Fruit fly (Drosophila melanogaster) whole organism, embryonic: ENCODE results near the gene CG45218.
A peak's percentile ranks its signal among the peaks of the same experiment; 100 is the strongest.

Source experiments
- Adf1 ChIP-seq: fragments of 200-800 bp; sonication (Bioruptor generic); IDR thresholded peaks from 2 replicates; pipeline ENCODE4 v1.3.6; 2022; ENCODE audit warnings: missing biosample characterization, missing genetic modification characterization
- Atf-2 ChIP-seq: fragments of 200-800 bp; sonication (Bioruptor generic); optimal IDR thresholded peaks from 2 replicates; lab custom pipeline; 2016; ENCODE audit warnings: missing biosample characterization, missing genetic modification characterization
- BEAF-32 ChIP-seq: fragments of 200-800 bp; sonication (Bioruptor generic); optimal IDR thresholded peaks from 3 replicates; lab custom pipeline; 2017; ENCODE audit warnings: missing biosample characterization, missing genetic modification characterization, mild to moderate bottlenecking, moderate library complexity, missing genetic modification reagents
- Blimp-1 ChIP-seq: fragments of 200-800 bp; sonication (Bioruptor generic); optimal IDR thresholded peaks from 3 replicates; lab custom pipeline; 2018; ENCODE audit warnings: missing biosample characterization, missing genetic modification characterization, mild to moderate bottlenecking, moderate library complexity, missing genetic modification reagents
- CG10209 ChIP-seq: fragments of 200-800 bp; sonication (Bioruptor generic); optimal IDR thresholded peaks from 3 replicates; lab custom pipeline; 2017; ENCODE audit warnings: missing biosample characterization, mild to moderate bottlenecking, missing genetic modification characterization, missing genetic modification reagents
- CG10654 ChIP-seq: fragments of 200-800 bp; sonication (Bioruptor generic); optimal IDR thresholded peaks from 2 replicates; lab custom pipeline; 2016; ENCODE audit warnings: missing biosample characterization, missing genetic modification characterization
- CG10959 ChIP-seq: fragments of 200-800 bp; sonication (Bioruptor generic); IDR thresholded peaks from 2 replicates; pipeline ENCODE4 v1.3.6; 2022; ENCODE audit warnings: missing biosample characterization, missing genetic modification characterization
- CG11560 ChIP-seq: fragments of 200-800 bp; sonication (Bioruptor generic); IDR thresholded peaks from 3 replicates; pipeline ENCODE4 v1.3.6; 2022; ENCODE audit warnings: missing biosample characterization, missing genetic modification characterization
- CG11696 ChIP-seq: fragments of 200-800 bp; sonication (Bioruptor generic); IDR thresholded peaks from 2 replicates; pipeline ENCODE4 v1.3.6; 2022; ENCODE audit warnings: missing biosample characterization, missing genetic modification characterization
- CG13296 ChIP-seq: fragments of 200-800 bp; sonication (Bioruptor generic); optimal IDR thresholded peaks from 3 replicates; lab custom pipeline; 2018; ENCODE audit warnings: missing biosample characterization, mild to moderate bottlenecking, missing genetic modification characterization
- CG18476 ChIP-seq: fragments of 200-800 bp; sonication (Bioruptor generic); optimal IDR thresholded peaks from 2 replicates; lab custom pipeline; 2016; ENCODE audit warnings: missing biosample characterization, mild to moderate bottlenecking, missing genetic modification characterization
- CG3407 ChIP-seq: fragments of 200-800 bp; sonication (Bioruptor generic); optimal IDR thresholded peaks from 2 replicates; lab custom pipeline; 2018; ENCODE audit warnings: missing biosample characterization, mild to moderate bottlenecking, missing genetic modification characterization
- CG34422 ChIP-seq: fragments of 200-800 bp; sonication (Bioruptor generic); IDR thresholded peaks from 3 replicates; pipeline ENCODE4 v1.3.6; 2022; ENCODE audit warnings: missing biosample characterization, missing genetic modification characterization
- CG3726 ChIP-seq: fragments of 200-800 bp; sonication (Bioruptor generic); IDR thresholded peaks from 3 replicates; pipeline ENCODE4, ENCODE4 v1.3.6; 2022; ENCODE audit warnings: missing biosample characterization, missing genetic modification characterization
- CG4617 ChIP-seq: fragments of 200-800 bp; sonication (Bioruptor generic); optimal IDR thresholded peaks from 3 replicates; lab custom pipeline; 2016; ENCODE audit warnings: missing biosample characterization, missing genetic modification characterization, borderline replicate concordance
- CG4820 ChIP-seq: fragments of 200-800 bp; sonication (Bioruptor generic); optimal IDR thresholded peaks from 3 replicates; lab custom pipeline; 2016; ENCODE audit warnings: missing biosample characterization, missing genetic modification characterization
- CG5180 ChIP-seq: fragments of 200-800 bp; sonication (Bioruptor generic); optimal IDR thresholded peaks from 3 replicates; lab custom pipeline; 2017; ENCODE audit warnings: missing biosample characterization, missing genetic modification characterization, mild to moderate bottlenecking, moderate library complexity, missing genetic modification reagents
- CG7987 ChIP-seq: fragments of 200-800 bp; sonication (Bioruptor generic); optimal IDR thresholded peaks from 2 replicates; lab custom pipeline; 2018; ENCODE audit warnings: missing biosample characterization, mild to moderate bottlenecking, missing genetic modification characterization, moderate library complexity
- CG8359 ChIP-seq: fragments of 200-800 bp; sonication (Bioruptor generic); optimal IDR thresholded peaks from 2 replicates; lab custom pipeline; 2017; ENCODE audit warnings: missing biosample characterization, mild to moderate bottlenecking, missing genetic modification characterization, borderline replicate concordance
- CG8388 ChIP-seq: fragments of 200-800 bp; sonication (Bioruptor generic); optimal IDR thresholded peaks from 2 replicates; lab custom pipeline; 2019; ENCODE audit warnings: missing biosample characterization, mild to moderate bottlenecking, missing genetic modification characterization, moderate library complexity
- CG9817 ChIP-seq: fragments of 200-800 bp; sonication (Bioruptor generic); optimal IDR thresholded peaks from 2 replicates; lab custom pipeline; 2018; ENCODE audit warnings: missing biosample characterization, mild to moderate bottlenecking, missing genetic modification characterization, moderate library complexity
- CG9932 ChIP-seq: fragments of 200-800 bp; sonication (Bioruptor generic); IDR thresholded peaks from 2 replicates; pipeline ENCODE4 v1.3.6; 2022; ENCODE audit warnings: missing biosample characterization, missing genetic modification characterization
- HLH4C ChIP-seq: fragments of 200-800 bp; sonication (Bioruptor generic); IDR thresholded peaks from 3 replicates; pipeline ENCODE4 v1.3.6; 2022; ENCODE audit warnings: missing biosample characterization, missing genetic modification characterization; ENCODE audit not compliant: partially characterized antibody
- Hr3 ChIP-seq: fragments of 200-800 bp; sonication (Bioruptor generic); optimal IDR thresholded peaks from 3 replicates; lab custom pipeline; 2016; ENCODE audit warnings: missing biosample characterization, missing genetic modification characterization
- Meics ChIP-seq: fragments of 200-800 bp; sonication (Bioruptor generic); optimal IDR thresholded peaks from 2 replicates; lab custom pipeline; 2017; ENCODE audit warnings: missing biosample characterization, mild to moderate bottlenecking, missing genetic modification characterization
- Nf-YA ChIP-seq: fragments of 200-800 bp; sonication (Bioruptor generic); IDR thresholded peaks from 2 replicates; pipeline ENCODE4 v1.3.6; 2022; ENCODE audit warnings: missing biosample characterization, missing genetic modification characterization
- Oaz ChIP-seq: fragments of 200-800 bp; sonication (Bioruptor generic); IDR thresholded peaks from 2 replicates; pipeline ENCODE4 v1.3.6; 2022; ENCODE audit warnings: missing biosample characterization, missing genetic modification characterization
- Side ChIP-seq: fragments of 200-800 bp; sonication (Bioruptor generic); optimal IDR thresholded peaks from 2 replicates; lab custom pipeline; 2016; ENCODE audit warnings: missing biosample characterization, missing genetic modification characterization
- YL-1 ChIP-seq: fragments of 200-800 bp; sonication (Bioruptor generic); optimal IDR thresholded peaks from 3 replicates; lab custom pipeline; 2017; ENCODE audit warnings: missing biosample characterization, mild to moderate bottlenecking, missing genetic modification characterization
- cato ChIP-seq: fragments of 200-800 bp; sonication (Bioruptor generic); optimal IDR thresholded peaks from 2 replicates; lab custom pipeline; 2016; ENCODE audit warnings: missing biosample characterization, missing genetic modification characterization, borderline replicate concordance
- caup ChIP-seq: fragments of 200-800 bp; sonication (Bioruptor generic); optimal IDR thresholded peaks from 3 replicates; lab custom pipeline; 2017; ENCODE audit warnings: missing biosample characterization, mild to moderate bottlenecking, missing genetic modification characterization, moderate library complexity; ENCODE audit not compliant: severe bottlenecking
- crol ChIP-seq: fragments of 200-800 bp; sonication (Bioruptor generic); IDR thresholded peaks from 2 replicates; pipeline ENCODE4 v1.3.6; 2022; ENCODE audit warnings: missing biosample characterization, missing genetic modification characterization
- disco-r ChIP-seq: fragments of 200-800 bp; sonication (Bioruptor generic); optimal IDR thresholded peaks from 2 replicates; lab custom pipeline; 2016; ENCODE audit warnings: missing biosample characterization, missing genetic modification characterization
- esg ChIP-seq: fragments of 200-800 bp; sonication (Bioruptor generic); conservative IDR thresholded peaks from 2 replicates; pipeline ENCODE4 v1.3.6; 2022; ENCODE audit warnings: missing biosample characterization, missing genetic modification characterization
- eyg ChIP-seq: fragments of 200-800 bp; sonication (Bioruptor generic); optimal IDR thresholded peaks from 3 replicates; lab custom pipeline; 2016; ENCODE audit warnings: missing biosample characterization, missing genetic modification characterization
- hb ChIP-seq: fragments of 200-800 bp; sonication (Bioruptor generic); IDR thresholded peaks from 3 replicates; pipeline ENCODE4 v1.3.6; 2022; ENCODE audit warnings: missing biosample characterization, missing genetic modification characterization; ENCODE audit not compliant: partially characterized antibody
- hkb ChIP-seq, 2 experiments: fragments of 200-800 bp in 1 of 2; fragments of >200 bp in 1 of 2; sonication (Bioruptor generic) in 1 of 2; IDR thresholded peaks in 1 of 2; optimal IDR thresholded peaks in 1 of 2; 2 replicates each; pipeline versions ENCODE4 v1.3.6 to Lab custom; 2017 to 2022; ENCODE audit warnings: missing biosample characterization in 1 of 2, missing genetic modification characterization in 1 of 2
- ind ChIP-seq: fragments of 200-800 bp; sonication (Bioruptor generic); optimal IDR thresholded peaks from 3 replicates; lab custom pipeline; 2016; ENCODE audit warnings: missing biosample characterization, missing genetic modification characterization
- kah ChIP-seq: fragments of 200-800 bp; sonication (Bioruptor generic); optimal IDR thresholded peaks from 2 replicates; lab custom pipeline; 2018; ENCODE audit warnings: missing biosample characterization, mild to moderate bottlenecking, missing genetic modification characterization
- p53 ChIP-seq: fragments of 200-800 bp; sonication (Bioruptor generic); optimal IDR thresholded peaks from 2 replicates; lab custom pipeline; 2016; ENCODE audit warnings: missing biosample characterization, missing genetic modification characterization
- pros ChIP-seq: fragments of 200-800 bp; sonication (Bioruptor generic); optimal IDR thresholded peaks from 3 replicates; lab custom pipeline; 2019; ENCODE audit warnings: missing biosample characterization, mild to moderate bottlenecking, missing genetic modification characterization, moderate library complexity
- rib ChIP-seq: fragments of 200-800 bp; sonication (Bioruptor generic); IDR thresholded peaks from 2 replicates; pipeline ENCODE4 v1.3.6; 2022; ENCODE audit warnings: missing biosample characterization, missing genetic modification characterization
- run ChIP-seq: fragments of 200-800 bp; sonication (Bioruptor generic); optimal IDR thresholded peaks from 3 replicates; lab custom pipeline; 2018; ENCODE audit warnings: missing biosample characterization, mild to moderate bottlenecking, missing genetic modification characterization
- sens ChIP-seq: fragments of 200-800 bp; sonication (Bioruptor generic); peaks from one replicate; lab custom pipeline; 2016; ENCODE audit warnings: missing biosample characterization, missing genetic modification characterization
- seq ChIP-seq: fragments of 200-800 bp; sonication (Bioruptor generic); IDR thresholded peaks from 2 replicates; pipeline ENCODE4 v1.3.6; 2022; ENCODE audit warnings: missing biosample characterization, missing genetic modification characterization
- stc ChIP-seq: fragments of 200-800 bp; sonication (Bioruptor generic); IDR thresholded peaks from 2 replicates; pipeline ENCODE4 v1.3.6; 2022; ENCODE audit warnings: missing biosample characterization, missing genetic modification characterization

Gene CG45218

dm6 chr3R:15316326-15316725 is 25.7 kb upstream of the CG45218 start, which contains the start of gene CG14866 (continued):
- TF ChIP-seq esg (GFP tag; lab: Robert Waterston, UW) (no peak), Blimp-1 (GFP tag; lab: Kevin White, UChicago) (peak; percentile 85), seq (GFP tag; lab: Robert Waterston, UW) (no peak), CG9817 (no peak), CG11560 (tag; lab: Robert Waterston, UW) (no peak), CG9932 (GFP tag; lab: Robert Waterston, UW) (no peak), cato (GFP tag; lab: Kevin White, UChicago) (no peak), CG4820 (no peak), CG7987 (no peak), rib (GFP tag; lab: Robert Waterston, UW) (no peak), ind (GFP tag; lab: Kevin White, UChicago) (no peak), CG10654 (GFP tag; lab: Kevin White, UChicago) (no peak), CG5180 (no peak), CG8359 (GFP tag; lab: Kevin White, UChicago) (peak; percentile 95), Nf-YA (GFP tag; lab: Robert Waterston, UW) (0 out of 2 replicates have a peak, but pooled peaks have one; percentile 7), HLH4C (0 out of 3 replicates have a peak, but pooled peaks have one; percentile 29), kah (GFP tag; lab: Kevin White, UChicago) (no peak), pros (GFP tag; lab: Kevin White, UChicago) (no peak), caup (no peak), Meics (GFP tag; lab: Kevin White, UChicago) (no peak), p53 (GFP tag; lab: Kevin White, UChicago) (no peak), run (no peak), hb (GFP tag; lab: Robert Waterston, UW) (no peak), eyg (no peak), CG3726 (GFP tag; lab: Robert Waterston, UW) (no peak), CG4617 (GFP tag; lab: Kevin White, UChicago) (no peak), CG10959 (GFP tag; lab: Robert Waterston, UW) (no peak), disco-r (no peak), YL-1 (GFP tag; lab: Kevin White, UChicago) (no peak), Side (GFP tag; lab: Kevin White, UChicago) (no peak), BEAF-32 (GFP tag; lab: Kevin White, UChicago) (no peak), Hr3 (GFP tag; lab: Kevin White, UChicago) (no peak), hkb (optimal IDR thresholded peaks at IDR 0.05; lab: Kevin White, UChicago) (no peak), hkb (GFP tag; IDR thresholded peaks at IDR 0.05; lab: Robert Waterston, UW) (no peak), Atf-2 (no peak), CG13296 (GFP tag; lab: Kevin White, UChicago) (no peak), sens (GFP tag; lab: Kevin White, UChicago) (no peak), CG18476 (GFP tag; lab: Kevin White, UChicago) (no peak), stc (0 out of 2 replicates have a peak, but pooled peaks have one; percentile 6), CG10209 (no peak), crol (GFP tag; lab: Robert Waterston, UW) (peak; percentile 41; the same call in 1 of the 2 replicates), CG3407 (GFP tag; lab: Kevin White, UChicago) (no peak), CG11696 (no peak), CG34422 (GFP tag; lab: Robert Waterston, UW) (peak; percentile 29; the same call in 1 of the 3 replicates), Oaz (GFP tag; lab: Robert Waterston, UW) (no peak), Adf1 (GFP tag; lab: Robert Waterston, UW) (no peak), CG8388 (GFP tag; lab: Kevin White, UChicago) (no peak)
